Worm (Caenorhabditis elegans) whole organism, L2 larva: ENCODE results near the gene F33A8.4.

ENCODE experiments used
- C34F6.9 ChIP-seq: fragments of 150-350 bp; optimal IDR thresholded peaks from 2 replicates; lab custom pipeline; 2014; ENCODE audit warnings: missing biosample characterization, missing genetic modification characterization
- F13H6.1 ChIP-seq: sonication (generic microtip); optimal IDR thresholded peaks from 2 replicates; lab custom pipeline; 2016; ENCODE audit warnings: missing genetic modification characterization, missing compliant biosample characterization
- R02D3.7 ChIP-seq: fragments of 150-350 bp; optimal IDR thresholded peaks from 2 replicates; lab custom pipeline; 2014; ENCODE audit warnings: missing biosample characterization, missing genetic modification characterization
- Y55F3AM.14 ChIP-seq: fragments of 200-800 bp; sonication (Bioruptor generic); optimal IDR thresholded peaks from 2 replicates; lab custom pipeline; 2018; ENCODE audit warnings: mild to moderate bottlenecking, missing genetic modification characterization, missing compliant biosample characterization
- alr-1 ChIP-seq: fragments of 150-350 bp; optimal IDR thresholded peaks from 2 replicates; lab custom pipeline; 2014; ENCODE audit warnings: missing biosample characterization, missing genetic modification characterization
- aly-2 ChIP-seq: fragments of 150-350 bp; optimal IDR thresholded peaks from 2 replicates; lab custom pipeline; 2014; ENCODE audit warnings: missing biosample characterization, missing genetic modification characterization
- ceh-16 ChIP-seq: fragments of 150-350 bp; optimal IDR thresholded peaks from 2 replicates; lab custom pipeline; 2014; ENCODE audit warnings: missing biosample characterization, missing genetic modification characterization
- ceh-82 ChIP-seq: fragments of 150-350 bp; optimal IDR thresholded peaks from 2 replicates; lab custom pipeline; 2014; ENCODE audit warnings: missing biosample characterization, missing genetic modification characterization
- crh-2 ChIP-seq: sonication (generic microtip); optimal IDR thresholded peaks from 2 replicates; lab custom pipeline; 2017; ENCODE audit warnings: missing biosample characterization, missing genetic modification characterization
- elt-3 ChIP-seq: sonication (generic microtip); optimal IDR thresholded peaks from 2 replicates; lab custom pipeline; 2017; ENCODE audit warnings: missing biosample characterization, missing genetic modification characterization
- fos-1 ChIP-seq: fragments of 150-350 bp; optimal IDR thresholded peaks from 2 replicates; lab custom pipeline; 2014; ENCODE audit warnings: missing biosample characterization, missing genetic modification characterization
- gmeb-1 ChIP-seq: fragments of 150-350 bp; optimal IDR thresholded peaks from 2 replicates; lab custom pipeline; 2014; ENCODE audit warnings: missing biosample characterization, missing genetic modification characterization
- lsy-2 ChIP-seq, 2 experiments: fragments of 150-350 bp in 1 of 2; sonication (generic microtip) in 1 of 2; optimal IDR thresholded peaks; 2 replicates each; lab custom pipeline; 2014 to 2017; ENCODE audit warnings: missing biosample characterization in 2 of 2, missing genetic modification characterization in 2 of 2
- mab-5 ChIP-seq: fragments of 150-350 bp; optimal IDR thresholded peaks from 2 replicates; lab custom pipeline; 2014; ENCODE audit warnings: missing biosample characterization, missing genetic modification characterization
- mdl-1 ChIP-seq, 2 experiments: fragments of 150-350 bp in 1 of 2; sonication (generic microtip) in 1 of 2; optimal IDR thresholded peaks; 2 replicates each; lab custom pipeline; 2017; ENCODE audit warnings: missing biosample characterization in 2 of 2, missing genetic modification characterization in 2 of 2
- nhr-10 ChIP-seq: sonication (generic microtip); optimal IDR thresholded peaks from 2 replicates; lab custom pipeline; 2017; ENCODE audit warnings: missing biosample characterization, missing genetic modification characterization
- nhr-129 ChIP-seq: fragments of 150-350 bp; optimal IDR thresholded peaks from 2 replicates; lab custom pipeline; 2014; ENCODE audit warnings: missing biosample characterization, missing genetic modification characterization
- nhr-21 ChIP-seq: fragments of 150-350 bp; optimal IDR thresholded peaks from 2 replicates; lab custom pipeline; 2014; ENCODE audit warnings: missing biosample characterization, missing genetic modification characterization
- nhr-23 ChIP-seq: fragments of 150-350 bp; optimal IDR thresholded peaks from 2 replicates; lab custom pipeline; 2014; ENCODE audit warnings: missing biosample characterization, missing genetic modification reagents, missing genetic modification characterization
- nhr-237 ChIP-seq: fragments of 150-350 bp; optimal IDR thresholded peaks from 2 replicates; lab custom pipeline; 2014; ENCODE audit warnings: missing biosample characterization, missing genetic modification characterization
- nhr-25 ChIP-seq: fragments of 150-350 bp; sonication (generic microtip); optimal IDR thresholded peaks from 3 replicates; lab custom pipeline; 2014; ENCODE audit warnings: missing biosample characterization, missing genetic modification characterization
- nhr-6 ChIP-seq: fragments of 150-350 bp; optimal IDR thresholded peaks from 2 replicates; lab custom pipeline; 2014; ENCODE audit warnings: missing biosample characterization, missing genetic modification characterization
- nhr-77 ChIP-seq: fragments of 150-350 bp; optimal IDR thresholded peaks from 2 replicates; lab custom pipeline; 2014; ENCODE audit warnings: missing biosample characterization, missing genetic modification characterization
- peb-1 ChIP-seq: fragments of 150-350 bp; optimal IDR thresholded peaks from 2 replicates; lab custom pipeline; 2014; ENCODE audit warnings: missing biosample characterization, missing genetic modification characterization
- sem-4 ChIP-seq: fragments of 150-350 bp; optimal IDR thresholded peaks from 2 replicates; lab custom pipeline; 2014; ENCODE audit warnings: missing biosample characterization, missing genetic modification reagents, missing genetic modification characterization
- skn-1 ChIP-seq: sonication (generic microtip); optimal IDR thresholded peaks from 2 replicates; lab custom pipeline; 2017; ENCODE audit warnings: missing biosample characterization, missing genetic modification characterization
- sma-3 ChIP-seq: sonication (generic microtip); optimal IDR thresholded peaks from 2 replicates; lab custom pipeline; 2016; ENCODE audit warnings: missing genetic modification reagents, missing genetic modification characterization, missing compliant biosample characterization
- sma-9 ChIP-seq, 2 experiments: fragments of 150-350 bp in 1 of 2; sonication (generic microtip) in 1 of 2; optimal IDR thresholded peaks; 2 replicates each; lab custom pipeline; 2014 to 2016; ENCODE audit warnings: missing genetic modification characterization in 2 of 2, mild to moderate bottlenecking in 1 of 2, missing biosample characterization in 1 of 2, missing compliant biosample characterization in 1 of 2, missing genetic modification reagents in 1 of 2, moderate library complexity in 1 of 2
- unc-55 ChIP-seq: fragments of 150-350 bp; sonication (generic microtip); optimal IDR thresholded peaks from 3 replicates; lab custom pipeline; 2014; ENCODE audit warnings: missing biosample characterization, missing genetic modification reagents, missing genetic modification characterization
- unc-62 ChIP-seq: fragments of 150-350 bp; optimal IDR thresholded peaks from 2 replicates; lab custom pipeline; 2014; ENCODE audit warnings: missing biosample characterization, missing genetic modification reagents, missing genetic modification characterization
- ztf-1 ChIP-seq: fragments of 200-800 bp; sonication (Bioruptor generic); conservative IDR thresholded peaks from 2 replicates; pipeline ENCODE4 v1.3.6; 2022; ENCODE audit warnings: missing genetic modification characterization, missing compliant biosample characterization
- ztf-11 ChIP-seq: sonication (generic microtip); optimal IDR thresholded peaks from 2 replicates; lab custom pipeline; 2017; ENCODE audit warnings: missing biosample characterization, missing genetic modification characterization
- ztf-4 ChIP-seq: fragments of 150-350 bp; optimal IDR thresholded peaks from 2 replicates; lab custom pipeline; 2014; ENCODE audit warnings: missing biosample characterization, missing genetic modification characterization

F33A8.4 gene

DNA sequence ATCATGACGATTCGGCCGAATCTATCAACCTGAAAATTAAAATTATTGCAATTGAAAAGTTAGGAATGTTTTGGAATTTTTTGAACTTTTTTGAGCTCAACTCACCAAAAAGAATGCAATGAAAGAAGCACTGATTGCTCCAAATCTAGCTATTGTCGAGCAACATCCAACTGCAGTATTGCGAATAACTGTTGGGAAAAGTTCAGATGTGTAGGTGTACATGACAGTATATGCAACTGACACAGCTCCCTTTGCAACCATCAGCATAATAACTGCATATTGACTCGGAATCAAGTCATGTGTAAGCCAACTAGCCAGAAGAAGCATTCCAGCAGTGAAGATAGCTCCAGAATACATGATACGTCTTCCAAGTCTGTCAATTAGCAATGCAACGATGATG, 3.7 kb upstream of the F33A8.4 start:
- TF ChIP-seq ceh-16 (tag; lab: Kevin White, UChicago): no peak
- TF ChIP-seq ztf-11 (tag; lab: Kevin White, UChicago): no peak
- TF ChIP-seq R02D3.7 (tag; lab: Kevin White, UChicago): no peak
- TF ChIP-seq nhr-23: no peak
- TF ChIP-seq skn-1 (tag; lab: Kevin White, UChicago): no peak
- TF ChIP-seq crh-2 (tag; lab: Kevin White, UChicago): no peak
- TF ChIP-seq nhr-237 (tag; lab: Kevin White, UChicago): no peak
- TF ChIP-seq nhr-10 (tag; lab: Kevin White, UChicago): no peak
- TF ChIP-seq nhr-77: no peak
- TF ChIP-seq nhr-21: no peak

DNA sequence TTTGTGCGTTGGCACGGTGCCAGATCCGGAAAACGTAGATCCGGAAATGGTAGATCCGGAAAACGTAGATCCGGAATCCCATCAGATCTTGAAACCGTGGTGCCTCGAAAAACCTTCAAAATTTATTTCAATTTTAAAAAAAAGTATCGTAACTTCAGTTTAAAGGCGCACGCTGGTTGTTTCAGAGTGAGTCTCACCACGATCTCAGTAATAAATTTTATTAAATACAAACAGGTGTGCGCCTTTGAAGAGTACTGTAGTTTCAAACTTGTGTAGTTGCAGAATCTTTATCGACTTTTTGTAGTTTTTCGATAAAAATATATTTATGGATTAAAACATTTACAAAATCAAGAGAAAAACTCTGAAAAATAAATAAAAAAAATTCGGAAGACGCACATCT, 1.8 kb upstream of the F33A8.4 start:
- no peak for TF ChIP-seq nhr-25 (tag; lab: Kevin White, UChicago)

DNA sequence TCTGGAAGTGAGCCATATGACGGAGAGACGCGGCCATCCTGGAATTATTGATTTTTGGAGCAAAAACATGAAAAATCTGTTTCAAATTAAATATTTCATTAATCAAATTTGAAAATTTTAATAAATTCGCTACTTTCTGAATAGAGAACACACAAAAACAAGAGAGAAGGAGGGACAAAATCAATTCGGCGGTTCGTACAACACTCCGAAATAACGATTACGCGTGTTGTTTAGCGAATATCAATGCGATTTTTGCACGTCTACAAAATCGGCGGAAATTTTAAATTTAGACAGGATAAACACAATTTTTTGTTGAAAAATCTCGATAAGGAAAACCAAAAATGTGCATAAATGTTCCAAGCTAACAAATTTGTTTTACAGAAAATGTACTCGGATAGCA, 1.0 kb upstream of the F33A8.4 start, which contains the start of the genes sdhd-1 and ilkp-1:
Gene sdhd-1 (minus strand): TSS at position 38 of the 400 bp plus-strand sequence.
Gene ilkp-1 (plus strand): TSS at position 380 of the 400 bp plus-strand sequence.
- TF ChIP-seq nhr-6 (tag; lab: Kevin White, UChicago) (peak; percentile 25), nhr-21 (peak; percentile 8), mdl-1 (tag; optimal IDR thresholded peaks at IDR 0.05; lab: Kevin White, UChicago) (no peak), unc-62 (GFP tag; lab: Kevin White, UChicago) (no peak), unc-55 (peak; percentile 68), crh-2 (tag; lab: Kevin White, UChicago) (peak; percentile 86), sma-3 (GFP tag; lab: Kevin White, UChicago) (peak; percentile 22), nhr-10 (tag; lab: Kevin White, UChicago) (no peak), nhr-129 (tag; lab: Kevin White, UChicago) (peak; percentile 39), elt-3 (tag; lab: Kevin White, UChicago) (no peak), fos-1 (tag; lab: Kevin White, UChicago) (peak; percentile 15), gmeb-1 (tag; lab: Kevin White, UChicago) (peak; percentile 59), lsy-2 (tag; optimal IDR thresholded peaks at IDR 0.05; lab: Kevin White, UChicago) (peak in 1 of 2 experiments; percentile 75), sma-9 (GFP tag; optimal IDR thresholded peaks at IDR 0.05; lab: Kevin White, UChicago) (peak; percentile 34), sma-9 (tag; optimal IDR thresholded peaks at IDR 0.05; lab: Kevin White, UChicago) (no peak), F13H6.1 (tag; lab: Kevin White, UChicago) (no peak), C34F6.9 (tag; lab: Kevin White, UChicago) (peak; percentile 84)
- TF ChIP-seq, all 48 proteins: peak for 11

DNA sequence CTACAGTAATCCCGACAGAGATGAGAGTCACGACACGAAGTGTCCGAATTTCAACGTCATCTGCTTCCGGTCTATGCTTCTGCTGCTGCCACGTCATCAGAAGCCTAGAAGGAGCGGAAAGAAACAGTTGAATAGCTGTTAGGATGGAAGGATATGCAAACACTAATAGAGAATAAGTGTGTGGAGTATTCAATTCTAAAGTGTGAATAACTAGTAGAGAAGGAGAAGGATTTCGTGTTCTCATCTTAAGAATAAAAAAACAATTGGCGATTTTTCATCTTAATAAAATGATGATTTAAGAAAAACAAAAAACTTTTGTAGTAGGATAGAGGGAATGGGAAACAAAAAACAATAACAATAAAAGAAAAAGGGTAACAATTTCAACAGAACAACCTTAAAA, 3.0 kb downstream of the F33A8.4 start, which contains the start of gene col-83:
Gene col-83 (minus strand): TSS at position 101 of the 400 bp plus-strand sequence.
- TF ChIP-seq nhr-10 (tag; lab: Kevin White, UChicago) (no peak), aly-2 (tag; lab: Kevin White, UChicago) (no peak), ztf-1 (no peak), unc-55 (no peak), lsy-2 (tag; optimal IDR thresholded peaks at IDR 0.05; lab: Kevin White, UChicago) (no peak), crh-2 (tag; lab: Kevin White, UChicago) (no peak), ztf-4 (tag; lab: Kevin White, UChicago) (no peak), mab-5 (no peak)
- TF ChIP-seq, all 48 proteins: peak for 0

DNA sequence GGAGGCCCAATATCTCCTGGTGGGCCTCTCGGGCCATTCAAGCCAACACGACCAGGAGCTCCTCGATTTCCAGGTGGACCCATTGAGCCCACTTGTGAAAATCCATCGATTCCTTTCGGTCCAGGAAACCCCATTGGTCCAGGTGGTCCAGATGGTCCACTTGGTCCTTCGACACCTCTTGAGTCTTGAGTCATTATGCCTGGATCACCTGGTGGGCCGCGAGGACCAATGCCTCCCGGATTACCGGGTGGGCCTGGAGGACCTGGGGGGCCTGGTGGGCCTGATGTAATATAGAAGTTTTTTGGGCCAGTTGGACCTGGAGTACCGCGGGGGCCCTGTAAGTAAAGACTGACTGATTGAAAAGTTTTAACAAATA, 4.6 kb downstream of the F33A8.4 start:
- TF ChIP-seq nhr-77: no peak
- TF ChIP-seq ceh-16 (tag; lab: Kevin White, UChicago): no peak
- TF ChIP-seq Y55F3AM.14 (GFP tag; lab: Kevin White, UChicago): no peak
- TF ChIP-seq mdl-1 (tag; optimal IDR thresholded peaks at IDR 0.05; lab: Kevin White, UChicago): no peak
- no peak for TF ChIP-seq nhr-21
- TF ChIP-seq nhr-6 (tag; lab: Kevin White, UChicago): no peak
- no peak for TF ChIP-seq nhr-25 (tag; lab: Kevin White, UChicago)
- no peak for TF ChIP-seq nhr-23
- no peak for TF ChIP-seq ztf-4 (tag; lab: Kevin White, UChicago)
- TF ChIP-seq alr-1 (tag; lab: Kevin White, UChicago): no peak
- TF ChIP-seq ztf-11 (tag; lab: Kevin White, UChicago): no peak
- no peak for TF ChIP-seq peb-1 (tag; lab: Kevin White, UChicago)
- TF ChIP-seq nhr-129 (tag; lab: Kevin White, UChicago): no peak
- TF ChIP-seq sem-4: no peak
- TF ChIP-seq ceh-82: no peak
